Fruit fly (Drosophila melanogaster) S2 (cell line): ENCODE results near the gene CG15258.

ENCODE experiments used
- CG8478 ChIP-seq: fragments of >200 bp; optimal IDR thresholded peaks from 2 replicates; lab custom pipeline; 2018
- CTCF ChIP-seq, 2 experiments: fragments of >200 bp; optimal IDR thresholded peaks; 2 replicates each; lab custom pipeline; 2018

DNA sequence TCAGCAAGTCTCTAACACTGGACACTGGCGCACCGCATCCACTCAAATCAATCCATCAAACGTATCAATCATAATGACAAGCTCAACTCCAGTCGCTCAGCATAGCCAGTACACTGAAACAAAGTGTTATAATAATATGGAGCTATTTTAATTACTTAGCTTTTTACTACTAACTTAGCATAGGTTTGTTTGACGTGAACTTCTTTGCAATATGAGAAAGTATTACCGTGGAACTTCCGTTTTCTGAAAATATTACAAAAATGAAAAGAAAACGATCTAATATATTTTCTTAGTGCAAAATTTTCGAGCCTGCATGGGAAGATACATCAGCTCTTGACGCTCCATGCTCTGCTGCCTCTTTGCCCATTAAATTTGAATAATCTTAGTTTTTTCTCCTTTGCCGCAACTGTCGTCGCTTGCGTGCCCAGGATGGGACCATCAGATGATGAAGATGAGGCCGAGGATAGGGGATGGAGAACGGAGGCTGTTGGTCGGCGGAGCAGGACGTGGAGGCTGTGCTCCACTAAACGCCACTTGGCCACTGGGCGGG, 21.7 kb upstream of the CG15258 start:
- no peak for TF ChIP-seq CG8478 (lab: Kevin White, UChicago)
- TF ChIP-seq CTCF (optimal IDR thresholded peaks at IDR 0.05; lab: Kevin White, UChicago) = no peak
